Fruit fly (Drosophila melanogaster) whole organism, prepupa: ENCODE measurements around the gene RnpS1.
A peak's percentile ranks its signal among the peaks of the same experiment; 100 is the strongest.

Experiments used
- CG11762 ChIP-seq: fragments of 200-800 bp; sonication (Bioruptor generic); optimal IDR thresholded peaks from 3 replicates; lab custom pipeline; 2016; ENCODE audit warnings: missing biosample characterization, missing genetic modification characterization; ENCODE audit not compliant: insufficient read depth
- CG6854 ChIP-seq: fragments of 200-800 bp; sonication (Bioruptor generic); optimal IDR thresholded peaks from 2 replicates; lab custom pipeline; 2017; ENCODE audit warnings: missing biosample characterization, mild to moderate bottlenecking, missing genetic modification characterization
- Lpt ChIP-seq: fragments of 200-800 bp; sonication (Bioruptor generic); optimal IDR thresholded peaks from 3 replicates; lab custom pipeline; 2016; ENCODE audit warnings: missing biosample characterization, missing genetic modification characterization
- Sox102F ChIP-seq: fragments of 200-800 bp; sonication (Bioruptor generic); optimal IDR thresholded peaks from 2 replicates; lab custom pipeline; 2016; ENCODE audit warnings: missing biosample characterization, mild to moderate bottlenecking, missing genetic modification characterization
- achi ChIP-seq: fragments of 200-800 bp; sonication (Bioruptor generic); optimal IDR thresholded peaks from 3 replicates; lab custom pipeline; 2016; ENCODE audit warnings: missing biosample characterization, missing genetic modification characterization
- fkh ChIP-seq: fragments of 200-800 bp; sonication (Bioruptor generic); optimal IDR thresholded peaks from 3 replicates; lab custom pipeline; 2017; ENCODE audit warnings: missing biosample characterization, mild to moderate bottlenecking, missing genetic modification characterization, moderate library complexity
- lz ChIP-seq: fragments of 200-800 bp; sonication (Bioruptor generic); optimal IDR thresholded peaks from 3 replicates; lab custom pipeline; 2016; ENCODE audit warnings: missing biosample characterization, missing genetic modification characterization
- pdm3 ChIP-seq: fragments of 200-800 bp; sonication (Bioruptor generic); optimal IDR thresholded peaks from 3 replicates; lab custom pipeline; 2016; ENCODE audit warnings: missing biosample characterization, missing genetic modification characterization

DNA sequence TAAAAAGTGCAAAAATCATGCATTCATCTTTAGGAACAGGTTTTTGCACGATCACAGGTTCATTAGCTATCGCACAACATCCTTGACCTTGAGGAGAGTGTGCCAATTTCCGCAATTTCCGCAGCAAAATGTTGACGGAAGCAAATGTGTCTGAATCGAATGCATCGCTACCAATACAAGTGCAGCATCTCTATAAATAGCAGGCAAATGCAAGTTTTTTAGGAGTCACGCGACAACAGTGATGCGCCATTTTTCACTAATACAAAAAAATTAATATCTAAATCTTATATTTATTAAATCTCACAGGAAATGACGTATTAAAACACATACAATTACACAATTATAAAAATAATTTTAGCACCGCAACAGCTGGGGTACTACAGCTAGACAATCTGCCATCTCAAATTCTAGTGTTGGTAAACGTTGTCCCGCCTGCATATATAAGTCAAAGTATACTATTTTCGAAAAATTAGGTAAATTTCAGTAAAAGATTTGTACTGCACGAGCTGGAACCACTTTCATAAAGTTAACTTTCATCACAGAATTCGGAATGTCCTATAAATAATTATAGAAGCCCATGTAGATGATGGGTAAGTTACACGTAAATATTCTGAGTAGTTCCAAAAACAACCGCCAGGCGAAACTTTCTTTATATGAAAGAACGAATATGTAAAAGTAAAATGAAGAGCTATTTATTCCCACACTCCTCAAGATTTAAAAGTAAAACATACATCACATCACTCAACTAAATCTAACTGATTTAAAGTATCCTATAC, 22.2 kb downstream of the RnpS1 start, which contains the start of gene CG9399:
- TF ChIP-seq pdm3 (GFP tag; lab: Kevin White, UChicago), result peak; percentile 98
- peak; percentile 97 for TF ChIP-seq CG11762
- TF ChIP-seq Lpt (GFP tag; lab: Kevin White, UChicago), result peak; percentile 96
- TF ChIP-seq fkh, result peak; percentile 58
- peak; percentile 87 for TF ChIP-seq CG6854 (GFP tag; lab: Kevin White, UChicago)
- TF ChIP-seq achi, result peak; percentile 97
- TF ChIP-seq lz (GFP tag; lab: Kevin White, UChicago), result peak; percentile 98
- TF ChIP-seq Sox102F (GFP tag; lab: Kevin White, UChicago), result peak; percentile 97
